Worm (Caenorhabditis elegans): ENCODE data around the gene C17B7.8.
A peak's percentile ranks its signal among the peaks of the same experiment; 100 is the strongest.

C17B7.8 gene

ce11 chrV:3320432-3320831 lies 3.6 kb downstream of the C17B7.8 start, which contains the start of gene C17B7.14:
TSS of gene C17B7.14 (minus strand) at chrV:3320532.
- TF ChIP-seq snpc-4 (tag; optimal IDR thresholded peaks at IDR 0.05) (no peak), Y48G9A.11 (GFP tag; IDR thresholded peaks at IDR 0.05) (no peak), snpc-1.2 (GFP tag; IDR thresholded peaks at IDR 0.05) (no peak)

- TF ChIP-seq ces-1 (GFP tag; optimal IDR thresholded peaks at IDR 0.05) (no peak), madf-9 (GFP tag; conservative IDR thresholded peaks at IDR 0.05) (no peak), snpc-4 (tag; optimal IDR thresholded peaks at IDR 0.05) (no peak), zfp-2 (tag; optimal IDR thresholded peaks at IDR 0.05) (no peak), R02D3.7 (tag; optimal IDR thresholded peaks at IDR 0.05) (no peak), ztf-11 (tag; optimal IDR thresholded peaks at IDR 0.05) (no peak), F10B5.3 (tag; optimal IDR thresholded peaks at IDR 0.05) (no peak), D1046.2 (GFP tag; IDR thresholded peaks at IDR 0.05) (no peak), ceh-62 (tag; optimal IDR thresholded peaks at IDR 0.05) (no peak), hmg-1.1 (GFP tag; IDR thresholded peaks at IDR 0.05) (no peak), dve-1 (tag; optimal IDR thresholded peaks at IDR 0.05; ENCODE audit: insufficient read depth) (no peak), lsy-2 (tag; optimal IDR thresholded peaks at IDR 0.05) (no peak), nhr-28 (tag; optimal IDR thresholded peaks at IDR 0.05) (no peak)
Measured at ce11 chrV:3320005-3320404, 4.1 kb downstream of the C17B7.8 start, which contains the start of gene F35F10.14. TSS of gene F35F10.14 (minus strand) at chrV:3320105.

ce11 chrV:3318975-3319374 lies 5.1 kb downstream of the C17B7.8 start, which contains the start of gene F35F10.13:
TSS of gene F35F10.13 (minus strand) at chrV:3319075.
- no peak for TF ChIP-seq ceh-44 (GFP tag; IDR thresholded peaks at IDR 0.05)
- no peak for TF ChIP-seq pha-4 (GFP tag; IDR thresholded peaks at IDR 0.05)
- no peak for TF ChIP-seq pha-4 (tag; optimal IDR thresholded peaks at IDR 0.05)
- no peak for TF ChIP-seq nhr-25 (tag; optimal IDR thresholded peaks at IDR 0.05; ENCODE audit: borderline replicate concordance, insufficient read depth)
- TF ChIP-seq daf-8 (GFP tag; IDR thresholded peaks at IDR 0.05): no peak
- TF ChIP-seq zip-11 (GFP tag; IDR thresholded peaks at IDR 0.05): no peak
- no peak for TF ChIP-seq ceh-32 (tag; optimal IDR thresholded peaks at IDR 0.05; ENCODE audit: poor library complexity)
- no peak for TF ChIP-seq snpc-4 (tag; optimal IDR thresholded peaks at IDR 0.05)
- TF ChIP-seq T26A8.4 (GFP tag; IDR thresholded peaks at IDR 0.05): no peak
- no peak for TF ChIP-seq zag-1 (tag; optimal IDR thresholded peaks at IDR 0.05)
- no peak for TF ChIP-seq mdl-1 (tag; optimal IDR thresholded peaks at IDR 0.05)
- no peak for TF ChIP-seq hmg-1.1 (GFP tag; IDR thresholded peaks at IDR 0.05)
- TF ChIP-seq unc-39 (tag; optimal IDR thresholded peaks at IDR 0.05): no peak
- no peak for TF ChIP-seq lim-7 (GFP tag; IDR thresholded peaks at IDR 0.05)
- no peak for TF ChIP-seq skn-1 (tag; optimal IDR thresholded peaks at IDR 0.05)

- TF ChIP-seq F44E2.7 (GFP tag; IDR thresholded peaks at IDR 0.05) (no peak), nhr-111 (GFP tag; optimal IDR thresholded peaks at IDR 0.05) (no peak), nhr-48 (tag; optimal IDR thresholded peaks at IDR 0.05) (no peak)
Measured at ce11 chrV:3316108-3316507, 8.0 kb downstream of the C17B7.8 start, which contains the start of gene F35F10.1. TSS of gene F35F10.1 (plus strand) at chrV:3316307.

- TF ChIP-seq ztf-11 (tag; optimal IDR thresholded peaks at IDR 0.05) (no peak), snpc-1.2 (GFP tag; IDR thresholded peaks at IDR 0.05) (no peak), nhr-6 (tag; optimal IDR thresholded peaks at IDR 0.05) (peak; percentile 57), mep-1 (tag; optimal IDR thresholded peaks at IDR 0.05) (no peak), spr-1 (tag; optimal IDR thresholded peaks at IDR 0.05) (no peak), daf-16 (GFP tag; optimal IDR thresholded peaks at IDR 0.05) (peak in 1 of 2 experiments; percentile 5), daf-16 (tag; optimal IDR thresholded peaks at IDR 0.05) (peak; percentile 62), R02D3.7 (tag; optimal IDR thresholded peaks at IDR 0.05) (no peak), nhr-28 (tag; optimal IDR thresholded peaks at IDR 0.05) (peak; percentile 90), zag-1 (tag; optimal IDR thresholded peaks at IDR 0.05) (no peak), ceh-20 (GFP tag; IDR thresholded peaks at IDR 0.05) (peak; percentile 61; the same call in 1 of the 2 replicates), duxl-1 (tag; optimal IDR thresholded peaks at IDR 0.05; ENCODE audit: poor library complexity) (peak; percentile 79), ceh-32 (tag; optimal IDR thresholded peaks at IDR 0.05; ENCODE audit: poor library complexity) (no peak), Y75B8A.6 (GFP tag; IDR thresholded peaks at IDR 0.05) (no peak), ztf-7 (tag; optimal IDR thresholded peaks at IDR 0.05) (no peak), lin-1 (GFP tag; IDR thresholded peaks at IDR 0.05) (peak; percentile 89), zip-11 (GFP tag; IDR thresholded peaks at IDR 0.05) (no peak), zfp-2 (tag; optimal IDR thresholded peaks at IDR 0.05) (no peak), sdz-12 (GFP tag; optimal IDR thresholded peaks at IDR 0.05) (no peak), nhr-77 (tag; optimal IDR thresholded peaks at IDR 0.05) (peak; percentile 79), daf-8 (GFP tag; IDR thresholded peaks at IDR 0.05) (no peak), saeg-2 (GFP tag; IDR thresholded peaks at IDR 0.05) (peak; percentile 80; the same call in 1 of the 2 replicates)
Measured at ce11 chrV:3315308-3315707, 8.8 kb downstream of the C17B7.8 start, which contains the start of gene arrd-19. TSS of gene arrd-19 (minus strand) at chrV:3315516.

Measured in whole organism, L4 larva.